Fruit fly (Drosophila melanogaster) whole organism, adult: ENCODE results near the gene Catsup.

ENCODE experiments used
- CG7045 ChIP-seq: fragments of 200-800 bp; sonication (Bioruptor generic); optimal IDR thresholded peaks from 2 replicates; lab custom pipeline; 2017; ENCODE audit warnings: missing biosample characterization, mild to moderate bottlenecking, missing genetic modification characterization
- CG7101 ChIP-seq: fragments of 200-800 bp; sonication (Bioruptor generic); optimal IDR thresholded peaks from 2 replicates; lab custom pipeline; 2018; ENCODE audit warnings: missing biosample characterization, mild to moderate bottlenecking, missing genetic modification characterization, moderate library complexity
- Clk ChIP-seq: fragments of 200-800 bp; sonication (Bioruptor generic); optimal IDR thresholded peaks from 2 replicates; lab custom pipeline; 2017; ENCODE audit warnings: missing biosample characterization, missing genetic modification characterization
- kay ChIP-seq: fragments of 200-800 bp; sonication (Bioruptor generic); peaks from one replicate; lab custom pipeline; 2016; ENCODE audit warnings: missing biosample characterization, missing genetic modification characterization, borderline replicate concordance

DNA sequence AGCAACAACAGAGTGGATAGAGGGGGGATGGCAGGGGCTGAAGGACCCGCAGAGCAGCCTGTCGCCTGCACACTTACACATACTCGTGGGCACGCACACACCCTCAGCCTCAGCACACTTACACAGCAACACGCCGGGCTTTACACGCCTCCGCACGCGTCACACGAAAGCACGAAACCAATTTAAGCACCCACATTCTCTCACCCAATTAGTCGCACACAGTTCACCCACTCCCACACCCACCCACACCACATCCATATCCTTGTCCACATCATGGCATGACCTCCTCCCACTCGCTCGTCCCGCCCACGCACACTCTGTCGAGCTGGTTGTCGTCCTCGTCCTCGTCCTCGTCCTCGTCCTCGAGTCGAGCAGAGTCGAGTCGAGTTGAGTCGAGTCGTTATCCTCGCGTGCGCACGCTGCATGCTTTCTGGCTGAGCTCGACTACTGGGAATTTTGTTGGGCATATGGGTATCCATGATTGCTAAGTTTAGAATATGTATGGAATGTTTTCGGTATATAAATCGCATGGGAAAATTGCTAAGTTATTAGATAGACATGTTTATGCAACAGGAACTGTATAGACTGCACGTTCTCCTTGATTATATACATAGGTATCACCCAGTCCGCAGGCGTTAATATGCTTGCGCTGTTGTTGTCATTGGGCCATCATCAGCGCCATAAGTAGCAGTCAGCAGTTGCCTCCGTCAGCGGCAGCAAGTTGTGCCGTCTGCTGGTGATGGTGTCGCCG, 29.6 kb upstream of the Catsup start:
- TF ChIP-seq kay = no peak
- no peak for TF ChIP-seq Clk (GFP tag; lab: Kevin White, UChicago)
- TF ChIP-seq CG7045 = no peak
- peak; percentile 14 for TF ChIP-seq CG7101 (tag; lab: Kevin White, UChicago)
